Worm (Caenorhabditis elegans) whole organism, early embryonic: ENCODE results near the gene mom-2.

Experiments
- F13C5.2 ChIP-seq: sonication (generic microtip); optimal IDR thresholded peaks from 2 replicates; lab custom pipeline; 2017; ENCODE audit warnings: mild to moderate bottlenecking, missing genetic modification characterization, inconsistent platforms, missing compliant biosample characterization
- aly-1 ChIP-seq: sonication (generic microtip); optimal IDR thresholded peaks from 2 replicates; lab custom pipeline; 2016; ENCODE audit warnings: missing genetic modification characterization, missing compliant biosample characterization
- ama-1 ChIP-seq: fragments of 150-350 bp; optimal IDR thresholded peaks from 2 replicates; lab custom pipeline; 2014
- ceh-36 ChIP-seq: sonication (generic microtip); optimal IDR thresholded peaks from 2 replicates; lab custom pipeline; 2016; ENCODE audit warnings: missing genetic modification characterization, inconsistent platforms, missing compliant biosample characterization
- ets-7 ChIP-seq: sonication (generic microtip); optimal IDR thresholded peaks from 2 replicates; lab custom pipeline; 2016; ENCODE audit warnings: missing genotype, missing genetic modification characterization, missing compliant biosample characterization
- flt-1 ChIP-seq: fragments of 200-800 bp; sonication (Bioruptor generic); IDR thresholded peaks from 2 replicates; pipeline ENCODE4 v1.3.6; 2022; ENCODE audit warnings: missing genetic modification characterization, missing compliant biosample characterization
- hmbx-1 ChIP-seq: sonication (generic microtip); optimal IDR thresholded peaks from 2 replicates; lab custom pipeline; 2016; ENCODE audit warnings: mild to moderate bottlenecking, missing genetic modification characterization, missing compliant biosample characterization
- hnd-1 ChIP-seq: sonication (generic microtip); optimal IDR thresholded peaks from 2 replicates; lab custom pipeline; 2016; ENCODE audit warnings: missing genetic modification characterization, missing compliant biosample characterization
- pes-1 ChIP-seq: fragments of 200-800 bp; sonication (Bioruptor generic); IDR thresholded peaks from 2 replicates; pipeline ENCODE4 v1.3.6; 2022; ENCODE audit warnings: missing genetic modification reagents, missing genetic modification characterization, missing compliant biosample characterization
- scrt-1 ChIP-seq: fragments of 200-800 bp; sonication (Bioruptor generic); IDR thresholded peaks from 2 replicates; pipeline ENCODE4 v1.3.6; 2022; ENCODE audit warnings: missing genetic modification characterization, missing compliant biosample characterization
- sea-1 ChIP-seq: fragments of 200-800 bp; sonication (Bioruptor generic); conservative IDR thresholded peaks from 2 replicates; pipeline ENCODE4 v1.3.6; 2022; ENCODE audit warnings: missing genetic modification characterization, missing compliant biosample characterization
- tbx-11 ChIP-seq: fragments of 200-800 bp; sonication (Bioruptor generic); IDR thresholded peaks from 2 replicates; pipeline ENCODE4 v1.3.6; 2022; ENCODE audit warnings: missing genetic modification characterization, missing compliant biosample characterization
- tbx-37 ChIP-seq: fragments of 200-800 bp; sonication (Bioruptor generic); conservative IDR thresholded peaks from 2 replicates; pipeline ENCODE4 v1.3.6; 2022; ENCODE audit warnings: missing genetic modification reagents, missing genetic modification characterization, missing compliant biosample characterization
- tra-4 ChIP-seq: sonication (generic microtip); optimal IDR thresholded peaks from 2 replicates; lab custom pipeline; 2017; ENCODE audit warnings: missing genetic modification characterization, missing compliant biosample characterization

DNA sequence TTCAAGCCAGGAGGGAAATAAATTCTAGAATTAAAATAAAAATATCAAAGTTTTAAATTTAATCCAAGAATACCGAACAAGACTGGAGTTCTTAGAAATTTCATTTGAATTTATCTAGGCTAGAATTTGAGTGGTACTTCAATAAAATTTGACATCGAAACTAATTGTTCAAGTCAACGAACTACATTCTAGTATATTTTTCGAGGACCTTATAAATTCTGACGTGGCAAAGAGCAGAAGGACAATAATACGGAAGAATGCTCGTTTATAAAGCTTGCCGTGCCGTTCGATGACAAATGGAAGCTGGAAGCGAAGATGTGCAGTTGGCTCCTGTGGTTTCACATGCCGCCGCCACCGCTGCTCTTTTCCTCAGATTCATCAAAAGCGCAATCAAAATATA is 45.0 kb downstream of the mom-2 start:
- TF ChIP-seq F13C5.2 (tag; lab: Kevin White, UChicago) (no peak), aly-1 (tag; lab: Kevin White, UChicago) (no peak), sea-1 (no peak), ama-1 (lab: Kevin White, UChicago) (no peak), hmbx-1 (tag; lab: Kevin White, UChicago) (no peak), ceh-36 (no peak), tra-4 (tag; lab: Kevin White, UChicago) (no peak), flt-1 (GFP tag; lab: Robert Waterston, UW) (no peak), ets-7 (tag; lab: Kevin White, UChicago) (no peak), scrt-1 (GFP tag; lab: Robert Waterston, UW) (no peak), tbx-37 (GFP tag; lab: Robert Waterston, UW) (no peak), hnd-1 (tag; lab: Kevin White, UChicago) (no peak), tbx-11 (no peak), pes-1 (GFP tag; lab: Robert Waterston, UW) (no peak)
